Fruit fly (Drosophila melanogaster) whole organism, embryonic: ENCODE measurements around the gene plx.

Experiments
- Adf1 ChIP-seq: fragments of 200-800 bp; sonication (Bioruptor generic); IDR thresholded peaks from 2 replicates; pipeline ENCODE4 v1.3.6; 2022; ENCODE audit warnings: missing biosample characterization, missing genetic modification characterization
- Bgb ChIP-seq: fragments of 200-800 bp; sonication (Bioruptor generic); IDR thresholded peaks from 2 replicates; pipeline ENCODE4 v1.3.6; 2022; ENCODE audit warnings: missing biosample characterization, missing genetic modification characterization; ENCODE audit not compliant: partially characterized antibody
- CG13624 ChIP-seq: fragments of 200-800 bp; sonication (Bioruptor generic); optimal IDR thresholded peaks from 2 replicates; lab custom pipeline; 2016; ENCODE audit warnings: missing biosample characterization, missing genetic modification characterization
- CG3163 ChIP-seq: fragments of 200-800 bp; sonication (Bioruptor generic); optimal IDR thresholded peaks from 3 replicates; lab custom pipeline; 2016; ENCODE audit warnings: missing biosample characterization, missing genetic modification characterization
- CG33213 ChIP-seq: fragments of 200-800 bp; sonication (Bioruptor generic); optimal IDR thresholded peaks from 3 replicates; lab custom pipeline; 2016; ENCODE audit warnings: missing biosample characterization, missing genetic modification characterization
- CG6654 ChIP-seq: fragments of 200-800 bp; sonication (Bioruptor generic); optimal IDR thresholded peaks from 2 replicates; lab custom pipeline; 2017; ENCODE audit warnings: missing biosample characterization, mild to moderate bottlenecking, missing genetic modification characterization
- CG9215 ChIP-seq: fragments of 200-800 bp; sonication (Bioruptor generic); IDR thresholded peaks from 2 replicates; pipeline ENCODE4 v1.3.6; 2022; ENCODE audit warnings: missing biosample characterization, missing genetic modification characterization
- D ChIP-seq, 2 experiments: fragments of 200-800 bp in 1 of 2; fragments of >200 bp in 1 of 2; sonication (Bioruptor generic) in 1 of 2; optimal IDR thresholded peaks; 2 replicates in 1 of 2; 3 replicates in 1 of 2; lab custom pipeline; 2017; ENCODE audit warnings: mild to moderate bottlenecking in 1 of 2, missing biosample characterization in 1 of 2, missing genetic modification characterization in 1 of 2, missing genetic modification reagents in 1 of 2
- Ets65A ChIP-seq: fragments of 200-800 bp; sonication (Bioruptor generic); peaks from one replicate; lab custom pipeline; 2016; ENCODE audit warnings: missing biosample characterization, missing genetic modification characterization
- GATAe ChIP-seq: fragments of 200-800 bp; sonication (Bioruptor generic); conservative IDR thresholded peaks from 2 replicates; pipeline ENCODE4 v1.3.6; 2022; ENCODE audit warnings: missing biosample characterization, missing genetic modification characterization
- Hey ChIP-seq: fragments of 200-800 bp; sonication (Bioruptor generic); optimal IDR thresholded peaks from 3 replicates; lab custom pipeline; 2018; ENCODE audit warnings: missing biosample characterization, mild to moderate bottlenecking, missing genetic modification characterization
- Kr ChIP-seq: fragments of 200-800 bp; sonication (Bioruptor generic); optimal IDR thresholded peaks from 2 replicates; lab custom pipeline; 2017; ENCODE audit warnings: missing biosample characterization, mild to moderate bottlenecking, missing genetic modification characterization
- Nf-YB ChIP-seq: fragments of 200-800 bp; sonication (Bioruptor generic); optimal IDR thresholded peaks from 3 replicates; lab custom pipeline; 2019; ENCODE audit warnings: missing biosample characterization, mild to moderate bottlenecking, missing genetic modification characterization, moderate library complexity
- Nf-YC ChIP-seq: fragments of 200-800 bp; optimal IDR thresholded peaks from 3 replicates; lab custom pipeline; 2019; ENCODE audit warnings: missing biosample characterization, mild to moderate bottlenecking, missing genetic modification characterization, moderate library complexity
- Oaz ChIP-seq: fragments of 200-800 bp; sonication (Bioruptor generic); IDR thresholded peaks from 2 replicates; pipeline ENCODE4 v1.3.6; 2022; ENCODE audit warnings: missing biosample characterization, missing genetic modification characterization
- Oli ChIP-seq: fragments of 200-800 bp; sonication (Bioruptor generic); optimal IDR thresholded peaks from 2 replicates; lab custom pipeline; 2018; ENCODE audit warnings: missing biosample characterization, mild to moderate bottlenecking, missing genetic modification characterization, moderate library complexity
- Sin3A ChIP-seq: fragments of >200 bp; optimal IDR thresholded peaks from 2 replicates; lab custom pipeline; 2018
- Trl ChIP-seq, 3 experiments: fragments of >200 bp in 2 of 3; fragments of 200-800 bp in 1 of 3; sonication (Bioruptor generic) in 1 of 3; optimal IDR thresholded peaks; 2 replicates in 1 of 3; 3 replicates in 2 of 3; lab custom pipeline; 2016 to 2017; ENCODE audit warnings: missing biosample characterization in 1 of 3, missing genetic modification characterization in 1 of 3
- gsb-n ChIP-seq: fragments of 200-800 bp; sonication (Bioruptor generic); optimal IDR thresholded peaks from 3 replicates; lab custom pipeline; 2018; ENCODE audit warnings: missing biosample characterization, mild to moderate bottlenecking, missing genetic modification characterization
- h ChIP-seq: fragments of >200 bp; optimal IDR thresholded peaks from 2 replicates; lab custom pipeline; 2017
- nerfin-1 ChIP-seq: fragments of 200-800 bp; sonication (Bioruptor generic); optimal IDR thresholded peaks from 3 replicates; lab custom pipeline; 2019; ENCODE audit warnings: missing biosample characterization, mild to moderate bottlenecking, missing genetic modification characterization, moderate library complexity
- oc ChIP-seq: fragments of 200-800 bp; sonication (Bioruptor generic); optimal IDR thresholded peaks from 2 replicates; lab custom pipeline; 2018; ENCODE audit warnings: missing biosample characterization, mild to moderate bottlenecking, missing genetic modification characterization, moderate library complexity
- org-1 ChIP-seq: fragments of 200-800 bp; sonication (Bioruptor generic); optimal IDR thresholded peaks from 2 replicates; lab custom pipeline; 2017; ENCODE audit warnings: missing biosample characterization, missing genetic modification characterization
- pan ChIP-seq, 4 experiments: fragments of >200 bp in 3 of 4; fragments of 200-800 bp in 1 of 4; sonication (Bioruptor generic) in 1 of 4; optimal IDR thresholded peaks in 3 of 4; IDR thresholded peaks in 1 of 4; 2 replicates each; pipeline versions ENCODE4 v1.3.6 to Lab custom; 2017 to 2022; ENCODE audit warnings: missing biosample characterization in 2 of 4, missing genetic modification characterization in 2 of 4, mixed read lengths in 1 of 4
- pfk ChIP-seq: fragments of 200-800 bp; sonication (Bioruptor generic); optimal IDR thresholded peaks from 2 replicates; lab custom pipeline; 2018; ENCODE audit warnings: missing biosample characterization, mild to moderate bottlenecking, missing genetic modification characterization, moderate library complexity
- pnt ChIP-seq: fragments of 200-800 bp; sonication (Bioruptor generic); optimal IDR thresholded peaks from 3 replicates; lab custom pipeline; 2016; ENCODE audit warnings: missing biosample characterization, missing genetic modification characterization
- pros ChIP-seq: fragments of 200-800 bp; sonication (Bioruptor generic); optimal IDR thresholded peaks from 3 replicates; lab custom pipeline; 2019; ENCODE audit warnings: missing biosample characterization, mild to moderate bottlenecking, missing genetic modification characterization, moderate library complexity
- ranshi ChIP-seq: fragments of 200-800 bp; sonication (Bioruptor generic); IDR thresholded peaks from 2 replicates; pipeline ENCODE4 v1.3.6; 2022; ENCODE audit warnings: missing biosample characterization, missing genetic modification characterization
- repo ChIP-seq: fragments of 200-800 bp; sonication (Bioruptor generic); optimal IDR thresholded peaks from 2 replicates; lab custom pipeline; 2016; ENCODE audit warnings: missing biosample characterization, missing genetic modification characterization
- seq ChIP-seq: fragments of 200-800 bp; sonication (Bioruptor generic); IDR thresholded peaks from 2 replicates; pipeline ENCODE4 v1.3.6; 2022; ENCODE audit warnings: missing biosample characterization, missing genetic modification characterization
- sqz ChIP-seq: fragments of 200-800 bp; sonication (Bioruptor generic); optimal IDR thresholded peaks from 3 replicates; lab custom pipeline; 2018; ENCODE audit warnings: missing biosample characterization, mild to moderate bottlenecking, missing genetic modification characterization
- ssp ChIP-seq: fragments of 200-800 bp; sonication (Bioruptor generic); IDR thresholded peaks from 2 replicates; pipeline ENCODE4 v1.3.6; 2022; ENCODE audit warnings: missing biosample characterization, missing genetic modification characterization
- tll ChIP-seq, 2 experiments: fragments of 200-800 bp in 1 of 2; fragments of >200 bp in 1 of 2; sonication (Bioruptor generic) in 1 of 2; optimal IDR thresholded peaks; 2 replicates each; lab custom pipeline; 2017 to 2019; ENCODE audit warnings: missing biosample characterization in 2 of 2, missing genetic modification characterization in 2 of 2, mild to moderate bottlenecking in 1 of 2, moderate library complexity in 1 of 2
- trh ChIP-seq: fragments of 200-800 bp; sonication (Bioruptor generic); optimal IDR thresholded peaks from 2 replicates; lab custom pipeline; 2016; ENCODE audit warnings: missing biosample characterization, missing genetic modification characterization
- twi ChIP-seq: fragments of 200-800 bp; optimal IDR thresholded peaks from 2 replicates; lab custom pipeline; 2019; ENCODE audit warnings: missing biosample characterization, mild to moderate bottlenecking, missing genetic modification characterization, moderate library complexity
- z ChIP-seq: fragments of 200-800 bp; sonication (Bioruptor generic); IDR thresholded peaks from 3 replicates; pipeline ENCODE4 v1.3.6; 2022; ENCODE audit warnings: missing biosample characterization, missing genetic modification characterization

plx gene

DNA sequence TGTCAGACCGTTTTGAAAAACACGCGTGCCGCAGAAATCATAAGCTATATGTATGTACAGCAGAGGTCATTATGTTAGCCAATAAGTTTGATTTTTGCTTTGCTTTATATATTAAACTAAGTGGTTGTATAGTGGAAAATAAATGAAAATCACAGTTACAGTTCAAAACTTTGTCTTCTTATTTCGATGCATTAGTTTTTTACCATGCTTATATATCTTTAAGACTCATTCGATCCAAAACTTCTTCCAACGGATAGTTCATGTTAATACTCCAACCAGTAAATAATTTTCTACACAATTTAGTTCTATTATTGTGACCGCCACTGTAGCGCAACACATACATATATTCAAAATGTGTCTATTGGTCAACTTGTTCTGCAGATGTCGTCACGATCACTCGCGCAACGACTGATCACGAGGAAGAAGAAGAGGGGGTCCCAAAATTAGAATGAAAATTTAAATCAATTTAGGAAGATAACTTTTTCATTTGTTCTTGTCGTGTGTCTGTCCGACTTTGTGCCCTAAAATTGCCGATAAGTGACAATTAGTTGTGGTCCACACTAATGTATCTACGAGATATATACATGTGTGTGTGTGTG lies 19.9 kb downstream of the plx start (continued):
- TF ChIP-seq Oli (peak; percentile 76), repo (GFP tag; lab: Kevin White, UChicago) (no peak), pan (optimal IDR thresholded peaks at IDR 0.05; lab: Kevin White, UChicago) (no peak), pan (GFP tag; optimal IDR thresholded peaks at IDR 0.05 in 1 of 2, IDR thresholded peaks at IDR 0.05 in 1 of 2) (peak in 1 of 2 experiments; percentile 45), h (no peak), Adf1 (no peak), pfk (no peak), z (no peak), CG9215 (GFP tag; lab: Robert Waterston, UW) (peak; percentile 35; the same call in 1 of the 2 replicates)

DNA sequence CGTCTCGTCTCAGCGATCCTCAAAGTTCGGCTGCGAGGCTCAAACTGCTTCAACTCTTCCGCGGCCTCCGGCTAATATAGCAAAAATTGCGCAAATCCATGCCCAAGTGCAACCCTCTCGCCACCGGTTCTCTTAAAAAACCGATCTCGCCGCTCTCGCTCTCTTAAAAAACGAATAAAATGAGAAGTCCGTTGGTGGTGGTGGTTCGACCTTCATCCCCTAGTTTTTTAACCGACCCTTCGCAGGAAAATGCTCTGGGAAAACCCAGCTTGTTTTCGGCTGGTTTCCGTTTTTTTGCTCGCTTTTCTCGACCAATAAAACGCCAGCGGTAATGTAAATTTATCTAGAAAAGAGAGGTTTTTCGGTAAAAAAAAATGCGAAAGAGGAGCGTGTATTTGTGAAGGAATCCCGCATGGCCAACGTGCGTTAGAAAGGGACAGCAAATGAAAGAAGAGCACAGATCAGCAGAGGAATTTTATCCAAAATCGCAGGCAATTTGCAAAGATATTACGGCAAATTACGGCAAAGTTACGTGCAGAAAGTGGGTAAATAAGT lies 31.2 kb downstream of the plx start, which contains the start of gene cas:
cas (minus strand) TSS at position 51 of the 555 bp plus-strand sequence.
- TF ChIP-seq ssp (GFP tag; lab: Robert Waterston, UW) (no peak), pros (GFP tag; lab: Kevin White, UChicago) (peak; percentile 21), GATAe (GFP tag; lab: Robert Waterston, UW) (no peak), nerfin-1 (peak; percentile 98), CG3163 (peak; percentile 70), trh (no peak), Nf-YC (tag; lab: Kevin White, UChicago) (peak; percentile 86), seq (GFP tag; lab: Robert Waterston, UW) (peak; percentile 57; the same call in 1 of the 2 replicates), Trl (optimal IDR thresholded peaks at IDR 0.05; lab: Kevin White, UChicago) (peak in 1 of 2 experiments; percentile 41), Trl (GFP tag; optimal IDR thresholded peaks at IDR 0.05; lab: Kevin White, UChicago) (no peak), CG13624 (no peak), sqz (peak; percentile 83), CG33213 (GFP tag; lab: Kevin White, UChicago) (no peak), Nf-YB (GFP tag; lab: Kevin White, UChicago) (peak; percentile 93)

DNA sequence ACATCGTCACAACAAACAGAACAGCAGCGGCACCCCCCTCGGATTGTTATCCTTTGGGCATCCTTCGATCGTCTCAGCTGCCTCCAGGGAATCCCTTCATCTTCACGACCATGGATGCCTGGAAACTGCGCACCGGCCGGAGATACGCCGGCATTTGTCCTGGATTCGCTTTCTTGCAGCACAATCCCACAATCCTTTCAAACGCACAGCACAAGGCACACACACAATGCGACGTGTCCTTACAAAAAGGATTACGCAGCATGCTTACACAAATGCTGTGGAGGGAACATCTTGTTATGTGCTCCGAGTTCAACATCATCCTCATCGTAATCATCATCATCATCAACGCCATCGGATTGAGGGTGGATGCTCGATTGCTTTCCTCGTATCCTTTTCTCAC lies 37.5 kb downstream of the plx start:
- TF ChIP-seq oc (peak; percentile 50), CG6654 (GFP tag; lab: Kevin White, UChicago) (no peak), pros (GFP tag; lab: Kevin White, UChicago) (peak; percentile 57), ranshi (GFP tag; lab: Robert Waterston, UW) (no peak), pnt (GFP tag; lab: Kevin White, UChicago) (no peak), org-1 (GFP tag; lab: Kevin White, UChicago) (no peak)
- TF ChIP-seq, all 482 proteins: peak for 2

DNA sequence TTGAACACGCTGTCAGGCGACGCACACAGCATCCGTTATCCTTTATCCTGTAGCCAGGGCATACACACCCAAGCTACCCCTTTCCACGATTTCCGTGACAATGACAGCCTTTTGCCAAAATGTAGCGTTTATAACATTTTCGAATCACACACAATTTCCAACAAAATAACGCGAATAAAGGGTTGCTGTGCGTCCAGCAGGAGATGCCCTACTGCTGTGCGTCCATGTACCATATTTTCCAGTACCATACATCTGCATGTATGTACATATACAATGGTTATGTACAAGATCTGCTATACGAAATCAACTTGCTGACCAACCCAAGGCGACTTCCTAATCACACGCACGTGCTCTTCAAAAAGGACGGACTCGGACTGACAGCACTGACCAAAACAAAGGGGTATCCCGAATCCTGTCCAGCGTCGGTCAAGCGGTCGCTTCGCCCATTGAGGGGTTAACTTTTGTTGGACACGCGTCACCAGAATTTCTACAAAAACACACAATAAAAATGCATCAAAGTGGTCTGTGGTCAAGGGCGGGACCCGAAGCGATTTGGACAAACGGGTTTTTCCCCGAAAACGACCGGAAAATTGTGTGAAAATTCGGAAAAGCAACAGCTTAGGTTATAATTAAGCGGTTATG lies 42.2 kb downstream of the plx start:
- TF ChIP-seq Oaz (GFP tag; lab: Robert Waterston, UW) (0 out of 2 replicates have a peak, but pooled peaks have one; percentile 7), gsb-n (tag; lab: Kevin White, UChicago) (peak; percentile 41), Bgb (GFP tag; lab: Robert Waterston, UW) (no peak), Sin3A (lab: Kevin White, UChicago) (no peak), D (optimal IDR thresholded peaks at IDR 0.05; lab: Kevin White, UChicago) (peak; percentile 75), D (GFP tag; optimal IDR thresholded peaks at IDR 0.05; lab: Kevin White, UChicago) (no peak), Hey (tag; lab: Kevin White, UChicago) (peak; percentile 54), Ets65A (GFP tag; lab: Kevin White, UChicago) (peak; percentile 78), tll (GFP tag; optimal IDR thresholded peaks at IDR 0.05; lab: Kevin White, UChicago) (peak in 1 of 2 experiments; percentile 95), twi (peak; percentile 58), Kr (GFP tag; lab: Kevin White, UChicago) (peak; percentile 67)
